Worm (Caenorhabditis elegans) whole organism, L4 larva: Measurements from ENCODE around the gene F09E5.8.

ENCODE experiments used
- F37D6.2 ChIP-seq: sonication (generic microtip); optimal IDR thresholded peaks from 2 replicates; lab custom pipeline; 2016; ENCODE audit warnings: mild to moderate bottlenecking, missing genetic modification characterization, missing compliant biosample characterization
- R02D3.7 ChIP-seq: fragments of 150-350 bp; sonication (generic microtip); optimal IDR thresholded peaks from 3 replicates; lab custom pipeline; 2014; ENCODE audit warnings: missing biosample characterization, missing genetic modification characterization
- T20F7.1 ChIP-seq: fragments of 200-800 bp; sonication (Bioruptor generic); optimal IDR thresholded peaks from 2 replicates; lab custom pipeline; 2018; ENCODE audit warnings: mild to moderate bottlenecking, missing genetic modification characterization, missing compliant biosample characterization
- Y48G9A.11 ChIP-seq: fragments of 200-800 bp; sonication (Bioruptor generic); IDR thresholded peaks from 2 replicates; pipeline ENCODE4 v1.3.6; 2022; ENCODE audit warnings: missing genetic modification reagents, missing genetic modification characterization, missing compliant biosample characterization
- Y75B8A.6 ChIP-seq: fragments of 200-800 bp; sonication (Bioruptor generic); IDR thresholded peaks from 2 replicates; pipeline ENCODE4 v1.3.6; 2022; ENCODE audit warnings: missing genetic modification reagents, missing genetic modification characterization, missing compliant biosample characterization
- ZK337.2 ChIP-seq: fragments of 200-800 bp; sonication (Bioruptor generic); IDR thresholded peaks from 2 replicates; pipeline ENCODE4 v1.3.6; 2022; ENCODE audit warnings: missing genetic modification reagents, missing genetic modification characterization, missing compliant biosample characterization
- aha-1 ChIP-seq: fragments of 150-350 bp; peaks from one replicate; lab custom pipeline; 2014; ENCODE audit warnings: missing biosample characterization, missing genetic modification characterization
- aly-2 ChIP-seq: sonication (generic microtip); optimal IDR thresholded peaks from 2 replicates; lab custom pipeline; 2018; ENCODE audit warnings: missing biosample characterization, missing genetic modification characterization
- ama-1 ChIP-seq: fragments of 150-350 bp; optimal IDR thresholded peaks from 2 replicates; lab custom pipeline; 2014; ENCODE audit warnings: inconsistent platforms, mixed read lengths
- arid-1 ChIP-seq: fragments of 200-800 bp; sonication (Bioruptor generic); conservative IDR thresholded peaks from 2 replicates; pipeline ENCODE4 v1.3.6; 2022; ENCODE audit warnings: missing genetic modification reagents, missing genetic modification characterization, missing compliant biosample characterization
- ceh-20 ChIP-seq: fragments of 200-800 bp; sonication (Bioruptor generic); IDR thresholded peaks from 2 replicates; pipeline ENCODE4 v1.3.6; 2022; ENCODE audit warnings: missing genetic modification reagents, missing genetic modification characterization, missing compliant biosample characterization
- ceh-32 ChIP-seq: sonication (generic microtip); optimal IDR thresholded peaks from 2 replicates; lab custom pipeline; 2016; ENCODE audit warnings: mild to moderate bottlenecking, missing genetic modification characterization, missing compliant biosample characterization; ENCODE audit not compliant: poor library complexity
- ceh-62 ChIP-seq: sonication (generic microtip); optimal IDR thresholded peaks from 2 replicates; lab custom pipeline; 2017; ENCODE audit warnings: missing biosample characterization, missing genetic modification characterization
- cey-2 ChIP-seq: sonication (generic microtip); optimal IDR thresholded peaks from 3 replicates; lab custom pipeline; 2017; ENCODE audit warnings: missing genetic modification characterization, mild to moderate bottlenecking, missing compliant biosample characterization, antibody characterized with exemption, borderline replicate concordance; ENCODE audit not compliant: insufficient read depth
- ctbp-1 ChIP-seq: fragments of 200-800 bp; sonication (Bioruptor generic); IDR thresholded peaks from 2 replicates; pipeline ENCODE4 v1.3.6; 2022; ENCODE audit warnings: missing genetic modification reagents, missing genetic modification characterization, missing compliant biosample characterization
- daf-16 ChIP-seq, 3 experiments: sonication (generic microtip); optimal IDR thresholded peaks; 2 replicates each; lab custom pipeline; 2016 to 2017; ENCODE audit warnings: missing genetic modification characterization in 3 of 3, missing genetic modification reagents in 3 of 3, mild to moderate bottlenecking in 2 of 3, missing compliant biosample characterization in 2 of 3, missing biosample characterization in 1 of 3, moderate library complexity in 1 of 3
- dmd-9 ChIP-seq: fragments of 200-800 bp; sonication (Bioruptor generic); IDR thresholded peaks from 2 replicates; pipeline ENCODE4 v1.3.6; 2022; ENCODE audit warnings: missing genetic modification reagents, missing genetic modification characterization, missing compliant biosample characterization
- dpl-1 ChIP-seq: fragments of 150-350 bp; optimal IDR thresholded peaks from 2 replicates; lab custom pipeline; 2014; ENCODE audit warnings: missing biosample characterization, missing genetic modification reagents, missing genetic modification characterization
- dve-1 ChIP-seq: sonication (generic microtip); optimal IDR thresholded peaks from 2 replicates; lab custom pipeline; 2017; ENCODE audit warnings: antibody characterized with exemption, mild to moderate bottlenecking, missing genetic modification characterization, missing compliant biosample characterization; ENCODE audit not compliant: insufficient read depth
- fkh-10 ChIP-seq: fragments of 150-350 bp; optimal IDR thresholded peaks from 2 replicates; lab custom pipeline; 2014; ENCODE audit warnings: missing biosample characterization, missing genetic modification reagents, missing genetic modification characterization
- fos-1 ChIP-seq: fragments of 150-350 bp; optimal IDR thresholded peaks from 2 replicates; lab custom pipeline; 2014; ENCODE audit warnings: missing biosample characterization, missing genetic modification characterization
- hif-1 ChIP-seq, 2 experiments: sonication (generic microtip); optimal IDR thresholded peaks; 2 replicates each; lab custom pipeline; 2016 to 2017; ENCODE audit warnings: missing compliant biosample characterization in 2 of 2, missing genetic modification characterization in 2 of 2, missing genetic modification reagents in 2 of 2, missing genotype in 2 of 2, mild to moderate bottlenecking in 1 of 2
- hlh-30 ChIP-seq: sonication (generic microtip); optimal IDR thresholded peaks from 2 replicates; lab custom pipeline; 2017; ENCODE audit warnings: antibody characterized with exemption, mild to moderate bottlenecking, missing genetic modification characterization, missing compliant biosample characterization; ENCODE audit not compliant: insufficient read depth
- hmg-1.1 ChIP-seq: fragments of 200-800 bp; sonication (Bioruptor generic); IDR thresholded peaks from 2 replicates; pipeline ENCODE4 v1.3.6; 2022; ENCODE audit warnings: missing genetic modification reagents, missing genetic modification characterization, missing compliant biosample characterization
- jun-1 ChIP-seq: fragments of 150-350 bp; optimal IDR thresholded peaks from 2 replicates; lab custom pipeline; 2014; ENCODE audit warnings: missing biosample characterization, missing genetic modification reagents, missing genetic modification characterization
- lsy-2 ChIP-seq, 2 experiments: fragments of 150-350 bp in 1 of 2; sonication (generic microtip) in 1 of 2; optimal IDR thresholded peaks; 2 replicates each; lab custom pipeline; 2014 to 2017; ENCODE audit warnings: missing biosample characterization in 2 of 2, missing genetic modification characterization in 2 of 2
- madf-9 ChIP-seq: fragments of 200-800 bp; sonication (Bioruptor generic); conservative IDR thresholded peaks from 2 replicates; pipeline ENCODE4 v1.3.6; 2022; ENCODE audit warnings: missing genetic modification reagents, missing genetic modification characterization, missing compliant biosample characterization
- mdl-1 ChIP-seq, 2 experiments: fragments of 150-350 bp in 1 of 2; sonication (generic microtip) in 1 of 2; optimal IDR thresholded peaks; 2 replicates each; lab custom pipeline; 2014 to 2017; ENCODE audit warnings: missing biosample characterization in 2 of 2, missing genetic modification characterization in 2 of 2
- mdt-29 ChIP-seq: fragments of 200-800 bp; sonication (Bioruptor generic); IDR thresholded peaks from 2 replicates; pipeline ENCODE4 v1.3.6; 2022; ENCODE audit warnings: missing genetic modification reagents, missing genetic modification characterization, missing compliant biosample characterization
- mes-2 ChIP-seq: sonication (generic microtip); optimal IDR thresholded peaks from 2 replicates; lab custom pipeline; 2016; ENCODE audit warnings: missing genotype, mild to moderate bottlenecking, missing genetic modification characterization, missing compliant biosample characterization; ENCODE audit not compliant: poor library complexity, severe bottlenecking
- mxl-2 ChIP-seq: fragments of 200-800 bp; sonication (Bioruptor generic); conservative IDR thresholded peaks from 2 replicates; pipeline ENCODE4 v1.3.6; 2022; ENCODE audit warnings: missing genetic modification reagents, missing genetic modification characterization, missing compliant biosample characterization
- nhr-10 ChIP-seq: fragments of 150-350 bp; optimal IDR thresholded peaks from 2 replicates; lab custom pipeline; 2014; ENCODE audit warnings: missing biosample characterization, missing genetic modification characterization
- nhr-102 ChIP-seq: sonication (generic microtip); optimal IDR thresholded peaks from 2 replicates; lab custom pipeline; 2016; ENCODE audit warnings: mild to moderate bottlenecking, missing genetic modification characterization, moderate library complexity, missing compliant biosample characterization
- nhr-11 ChIP-seq: fragments of 150-350 bp; optimal IDR thresholded peaks from 2 replicates; lab custom pipeline; 2014; ENCODE audit warnings: missing biosample characterization, missing genetic modification characterization
- nhr-25 ChIP-seq: sonication (generic microtip); optimal IDR thresholded peaks from 2 replicates; lab custom pipeline; 2017; ENCODE audit warnings: missing genetic modification characterization, mild to moderate bottlenecking, missing compliant biosample characterization, antibody characterized with exemption, moderate library complexity, borderline replicate concordance; ENCODE audit not compliant: insufficient read depth
- nhr-28 ChIP-seq: fragments of 150-350 bp; optimal IDR thresholded peaks from 2 replicates; lab custom pipeline; 2014; ENCODE audit warnings: missing biosample characterization, missing genetic modification characterization
- nhr-41 ChIP-seq: fragments of 200-800 bp; sonication (Bioruptor generic); IDR thresholded peaks from 2 replicates; pipeline ENCODE4 v1.3.6; 2022; ENCODE audit warnings: missing genetic modification reagents, missing genetic modification characterization, missing compliant biosample characterization
- nhr-48 ChIP-seq: sonication (generic microtip); optimal IDR thresholded peaks from 2 replicates; lab custom pipeline; 2016; ENCODE audit warnings: mild to moderate bottlenecking, missing genetic modification characterization, missing compliant biosample characterization
- nhr-6 ChIP-seq: fragments of 150-350 bp; optimal IDR thresholded peaks from 2 replicates; lab custom pipeline; 2014; ENCODE audit warnings: missing biosample characterization, missing genetic modification characterization
- nhr-77 ChIP-seq: fragments of 150-350 bp; optimal IDR thresholded peaks from 2 replicates; lab custom pipeline; 2014; ENCODE audit warnings: missing biosample characterization, missing genetic modification characterization
- rbr-2 ChIP-seq: sonication (generic microtip); optimal IDR thresholded peaks from 2 replicates; lab custom pipeline; 2016; ENCODE audit warnings: missing genotype, missing genetic modification characterization, missing compliant biosample characterization
- spr-1 ChIP-seq: sonication (generic microtip); optimal IDR thresholded peaks from 2 replicates; lab custom pipeline; 2016; ENCODE audit warnings: mild to moderate bottlenecking, missing genetic modification characterization, missing compliant biosample characterization
- spr-3 ChIP-seq: fragments of 200-800 bp; sonication (Bioruptor generic); optimal IDR thresholded peaks from 2 replicates; lab custom pipeline; 2018; ENCODE audit warnings: mild to moderate bottlenecking, missing genetic modification characterization, missing compliant biosample characterization
- tra-1 ChIP-seq: fragments of 200-800 bp; sonication (Bioruptor generic); IDR thresholded peaks from 2 replicates; pipeline ENCODE4 v1.3.6; 2022; ENCODE audit warnings: missing genetic modification reagents, missing genetic modification characterization, missing compliant biosample characterization
- unc-130 ChIP-seq: sonication (generic microtip); optimal IDR thresholded peaks from 2 replicates; lab custom pipeline; 2016; ENCODE audit warnings: missing genetic modification reagents, missing genetic modification characterization, missing compliant biosample characterization
- unc-39 ChIP-seq: sonication (generic microtip); optimal IDR thresholded peaks from 2 replicates; lab custom pipeline; 2017; ENCODE audit warnings: missing biosample characterization, missing genetic modification characterization
- zfp-3 ChIP-seq: fragments of 200-800 bp; sonication (Bioruptor generic); conservative IDR thresholded peaks from 2 replicates; pipeline ENCODE4 v1.3.6; 2022; ENCODE audit warnings: missing genetic modification reagents, missing genetic modification characterization, missing compliant biosample characterization
- ztf-11 ChIP-seq: fragments of 150-350 bp; optimal IDR thresholded peaks from 2 replicates; lab custom pipeline; 2014; ENCODE audit warnings: missing biosample characterization, missing genetic modification characterization
- ztf-7 ChIP-seq: fragments of 150-350 bp; optimal IDR thresholded peaks from 2 replicates; lab custom pipeline; 2014; ENCODE audit warnings: missing biosample characterization, missing genetic modification characterization

Gene F09E5.8

DNA sequence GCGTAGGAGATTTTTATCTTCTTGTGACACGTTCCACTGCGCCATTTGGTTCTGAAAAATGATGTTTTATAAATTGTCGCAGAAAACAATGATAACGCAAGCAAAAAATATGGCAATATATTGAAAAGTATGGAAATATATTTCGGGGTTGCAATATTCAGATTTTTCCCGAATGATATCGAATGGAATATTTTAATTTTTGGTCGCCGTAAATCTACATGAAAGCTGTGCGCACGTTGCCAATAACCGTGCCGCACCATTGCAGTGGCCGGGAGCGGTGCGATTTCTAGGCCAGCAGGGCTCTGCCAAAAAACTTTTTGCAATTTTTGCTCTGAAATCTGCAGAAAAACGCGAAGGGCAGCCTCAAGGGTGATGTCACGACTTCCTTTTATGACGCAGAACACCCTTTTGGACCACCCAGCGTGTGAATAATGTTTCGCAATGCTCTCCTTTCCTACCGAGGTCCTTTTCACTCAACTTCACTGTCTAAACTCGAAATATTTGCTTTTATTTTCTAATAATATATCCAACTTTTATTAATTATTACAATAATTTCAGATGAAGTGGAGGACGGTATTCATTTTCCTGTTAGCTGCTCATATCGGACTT, 7.8 kb downstream of the F09E5.8 start, which contains the start of the genes F09E5.11 and bmy-1 (continued):
- TF ChIP-seq spr-1 (tag; lab: Kevin White, UChicago) (peak; percentile 34), ama-1 (peak; percentile 19), spr-3 (GFP tag; lab: Kevin White, UChicago) (no peak), mxl-2 (GFP tag; lab: Robert Waterston, UW) (no peak), Y75B8A.6 (GFP tag; lab: Robert Waterston, UW) (no peak), ceh-62 (tag; lab: Kevin White, UChicago) (no peak), nhr-6 (tag; lab: Kevin White, UChicago) (peak; percentile 70), ceh-20 (GFP tag; lab: Robert Waterston, UW) (peak; percentile 78), hlh-30 (peak; percentile 58), hmg-1.1 (peak; percentile 72), nhr-25 (tag; lab: Kevin White, UChicago) (peak; percentile 2), ztf-7 (tag; lab: Kevin White, UChicago) (no peak), ztf-11 (tag; lab: Kevin White, UChicago) (no peak), ctbp-1 (GFP tag; lab: Robert Waterston, UW) (0 out of 2 replicates have a peak, but pooled peaks have one; percentile 54), nhr-11 (peak; percentile 47), nhr-41 (GFP tag; lab: Robert Waterston, UW) (no peak), mes-2 (tag; lab: Kevin White, UChicago) (peak; percentile 99), mdt-29 (GFP tag; lab: Robert Waterston, UW) (no peak), nhr-28 (tag; lab: Kevin White, UChicago) (peak; percentile 53), ceh-32 (tag; lab: Kevin White, UChicago) (no peak), fos-1 (no peak), jun-1 (tag; lab: Kevin White, UChicago) (no peak), tra-1 (peak; percentile 75; the same call in 1 of the 2 replicates), lsy-2 (tag; optimal IDR thresholded peaks at IDR 0.05; lab: Kevin White, UChicago) (peak in 1 of 2 experiments; percentile 85), nhr-77 (tag; lab: Kevin White, UChicago) (peak; percentile 70), zfp-3 (GFP tag; lab: Robert Waterston, UW) (0 out of 2 replicates have a peak, but pooled peaks have one; percentile 14), unc-39 (tag; lab: Kevin White, UChicago) (no peak), daf-16 (GFP tag; optimal IDR thresholded peaks at IDR 0.05; lab: Kevin White, UChicago) (no peak), daf-16 (tag; optimal IDR thresholded peaks at IDR 0.05; lab: Kevin White, UChicago) (no peak), aha-1 (peak; percentile 98), R02D3.7 (tag; lab: Kevin White, UChicago) (peak; percentile 93), fkh-10 (GFP tag; lab: Kevin White, UChicago) (peak; percentile 61), unc-130 (GFP tag; lab: Kevin White, UChicago) (peak; percentile 98), hif-1 (tag; optimal IDR thresholded peaks at IDR 0.05; lab: Kevin White, UChicago) (peak in 1 of 2 experiments; percentile 94), dve-1 (tag; lab: Kevin White, UChicago) (peak; percentile 84), T20F7.1 (GFP tag; lab: Kevin White, UChicago) (peak; percentile 44), arid-1 (GFP tag; lab: Robert Waterston, UW) (peak; percentile 61; the same call in 1 of the 2 replicates), madf-9 (GFP tag; lab: Robert Waterston, UW) (peak; percentile 67), nhr-102 (tag; lab: Kevin White, UChicago) (peak; percentile 60), aly-2 (tag; lab: Kevin White, UChicago) (no peak), F37D6.2 (peak; percentile 58), nhr-10 (tag; lab: Kevin White, UChicago) (no peak), ZK337.2 (GFP tag; lab: Robert Waterston, UW) (peak; percentile 93), dmd-9 (GFP tag; lab: Robert Waterston, UW) (peak; percentile 83), rbr-2 (tag; lab: Kevin White, UChicago) (peak; percentile 82), nhr-48 (tag; lab: Kevin White, UChicago) (peak; percentile 7), mdl-1 (tag; optimal IDR thresholded peaks at IDR 0.05; lab: Kevin White, UChicago) (peak in 1 of 2 experiments; percentile 36), dpl-1 (GFP tag; lab: Kevin White, UChicago) (peak; percentile 79), Y48G9A.11 (GFP tag; lab: Robert Waterston, UW) (peak; percentile 74; the same call in 1 of the 2 replicates), cey-2 (tag; lab: Kevin White, UChicago) (no peak)
